Fruit fly (Drosophila melanogaster): Measurements from ENCODE around the gene CG7488.
A peak's percentile ranks its signal among the peaks of the same experiment; 100 is the strongest.

CG7488 gene

DNA sequence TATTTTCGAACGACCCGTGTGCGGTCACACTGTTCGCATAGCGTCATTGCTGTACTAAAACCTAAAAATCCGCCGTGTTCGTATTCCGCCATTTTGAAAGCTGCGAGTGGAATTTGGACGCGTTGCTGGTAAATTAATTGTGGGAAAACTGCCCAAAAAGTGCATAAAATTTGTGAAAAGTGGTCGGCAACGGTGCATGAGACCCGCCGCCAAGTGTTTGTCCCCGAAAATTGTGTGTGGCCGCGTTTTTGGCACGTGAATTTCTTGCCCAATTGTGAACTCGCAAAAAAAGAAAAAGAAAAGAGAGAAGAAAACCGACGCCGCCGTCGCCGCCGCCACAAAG, 16.2 kb downstream of the CG7488 start, which contains the start of gene CtBP (continued):
- TF ChIP-seq Bgb (GFP tag; IDR thresholded peaks at IDR 0.05; ENCODE audit: partially characterized antibody) (peak; percentile 40; the same call in 1 of the 2 replicates), Hsf (GFP tag; optimal IDR thresholded peaks at IDR 0.05) (no peak), shn (GFP tag; optimal IDR thresholded peaks at IDR 0.05) (no peak), Asciz (GFP tag; optimal IDR thresholded peaks at IDR 0.05) (no peak), E2f2 (GFP tag; IDR thresholded peaks at IDR 0.05) (no peak), CG3847 (GFP tag; IDR thresholded peaks at IDR 0.05) (no peak), phol (tag; optimal IDR thresholded peaks at IDR 0.05) (peak; percentile 96)

dm6 chr3R:13012351-13012750, 16.9 kb downstream of the CG7488 start:
- peak; percentile 75 for TF ChIP-seq nom (GFP tag; optimal IDR thresholded peaks at IDR 0.05)
- peak; percentile 67 for TF ChIP-seq lmd (GFP tag; IDR thresholded peaks at IDR 0.05)
- TF ChIP-seq Fer2 (tag; optimal IDR thresholded peaks at IDR 0.05): no peak
- 0 out of 2 replicates have a peak, but pooled peaks have one; percentile 27 for TF ChIP-seq Nf-YA (GFP tag; IDR thresholded peaks at IDR 0.05)
- TF ChIP-seq Jarid2 (GFP tag; optimal IDR thresholded peaks at IDR 0.05): peak; percentile 24
- TF ChIP-seq CG2202 (tag; optimal IDR thresholded peaks at IDR 0.05): peak; percentile 28
- peak; percentile 14 for TF ChIP-seq pb (GFP tag; optimal IDR thresholded peaks at IDR 0.05)
- TF ChIP-seq CG33557 (GFP tag; optimal IDR thresholded peaks at IDR 0.05): no peak
- peak; percentile 20 for TF ChIP-seq her (GFP tag; optimal IDR thresholded peaks at IDR 0.05)
- TF ChIP-seq salm (tag; optimal IDR thresholded peaks at IDR 0.05): no peak
- TF ChIP-seq lab (GFP tag; optimal IDR thresholded peaks at IDR 0.05): peak; percentile 77
- peak; percentile 64 for TF ChIP-seq mam (GFP tag; optimal IDR thresholded peaks at IDR 0.05)
- no peak for TF ChIP-seq CG31365 (tag; optimal IDR thresholded peaks at IDR 0.05)
- TF ChIP-seq sob (GFP tag; IDR thresholded peaks at IDR 0.05): peak; percentile 71
- TF ChIP-seq Stat92E (GFP tag; optimal IDR thresholded peaks at IDR 0.05): no peak
- no peak for TF ChIP-seq CG8388 (GFP tag; optimal IDR thresholded peaks at IDR 0.05)
- peak; percentile 26 for TF ChIP-seq CG12659 (GFP tag; optimal IDR thresholded peaks at IDR 0.05)
- no peak for TF ChIP-seq Dfd (GFP tag; optimal IDR thresholded peaks at IDR 0.05)
- TF ChIP-seq hkb (optimal IDR thresholded peaks at IDR 0.05): no peak
- TF ChIP-seq hkb (GFP tag; IDR thresholded peaks at IDR 0.05): peak; percentile 60
- no peak for TF ChIP-seq CG14965 (GFP tag; optimal IDR thresholded peaks at IDR 0.05; ENCODE audit: borderline replicate concordance)
- TF ChIP-seq Spps (tag; optimal IDR thresholded peaks at IDR 0.05): no peak
- no peak for TF ChIP-seq CG11093 (GFP tag; IDR thresholded peaks at IDR 0.05)
- peak; percentile 73 for TF ChIP-seq disco-r (GFP tag; optimal IDR thresholded peaks at IDR 0.05)
- TF ChIP-seq CG7839 (tag; optimal IDR thresholded peaks at IDR 0.05): peak; percentile 56
- peak; percentile 29 for TF ChIP-seq Ets97D (GFP tag; optimal IDR thresholded peaks at IDR 0.05)
- TF ChIP-seq CG34224 (GFP tag; IDR thresholded peaks at IDR 0.05; ENCODE audit: partially characterized antibody): no peak
- peak; percentile 23 for TF ChIP-seq Nf-YB (GFP tag; optimal IDR thresholded peaks at IDR 0.05)
- 0 out of 2 replicates have a peak, but pooled peaks have one; percentile 45 for TF ChIP-seq CG32767 (GFP tag; IDR thresholded peaks at IDR 0.05)
- TF ChIP-seq GATAe (GFP tag; conservative IDR thresholded peaks at IDR 0.05): no peak
- TF ChIP-seq jigr1 (GFP tag; IDR thresholded peaks at IDR 0.05): no peak
- TF ChIP-seq NK7.1 (GFP tag; optimal IDR thresholded peaks at IDR 0.05): peak; percentile 59
- TF ChIP-seq CG10147 (GFP tag; optimal IDR thresholded peaks at IDR 0.05): peak; percentile 43
- peak; percentile 40 for TF ChIP-seq pnt (GFP tag; optimal IDR thresholded peaks at IDR 0.05)
- TF ChIP-seq ATbp (GFP tag; optimal IDR thresholded peaks at IDR 0.05): peak; percentile 17
- TF ChIP-seq CG4282 (GFP tag; optimal IDR thresholded peaks at IDR 0.05): peak; percentile 51
- TF ChIP-seq CG6272 (GFP tag; IDR thresholded peaks at IDR 0.05): no peak; the same call in 1 of the 2 replicates
- peak; percentile 73 to 75 for TF ChIP-seq dpn (GFP tag; optimal IDR thresholded peaks at IDR 0.05)
- peak; percentile 74 for TF ChIP-seq sisA (GFP tag; IDR thresholded peaks at IDR 0.05)
- peak; percentile 32 for TF ChIP-seq MESR4 (GFP tag; optimal IDR thresholded peaks at IDR 0.05)
- peak; percentile 27 for TF ChIP-seq wek (GFP tag; optimal IDR thresholded peaks at IDR 0.05)
- peak; percentile 78 for TF ChIP-seq Awh (GFP tag; IDR thresholded peaks at IDR 0.05)
- TF ChIP-seq Doc2 (GFP tag; IDR thresholded peaks at IDR 0.05): no peak

All from whole organism, embryonic.